Worm (Caenorhabditis elegans): Measurements from ENCODE around the gene F58B4.2.

DNA sequence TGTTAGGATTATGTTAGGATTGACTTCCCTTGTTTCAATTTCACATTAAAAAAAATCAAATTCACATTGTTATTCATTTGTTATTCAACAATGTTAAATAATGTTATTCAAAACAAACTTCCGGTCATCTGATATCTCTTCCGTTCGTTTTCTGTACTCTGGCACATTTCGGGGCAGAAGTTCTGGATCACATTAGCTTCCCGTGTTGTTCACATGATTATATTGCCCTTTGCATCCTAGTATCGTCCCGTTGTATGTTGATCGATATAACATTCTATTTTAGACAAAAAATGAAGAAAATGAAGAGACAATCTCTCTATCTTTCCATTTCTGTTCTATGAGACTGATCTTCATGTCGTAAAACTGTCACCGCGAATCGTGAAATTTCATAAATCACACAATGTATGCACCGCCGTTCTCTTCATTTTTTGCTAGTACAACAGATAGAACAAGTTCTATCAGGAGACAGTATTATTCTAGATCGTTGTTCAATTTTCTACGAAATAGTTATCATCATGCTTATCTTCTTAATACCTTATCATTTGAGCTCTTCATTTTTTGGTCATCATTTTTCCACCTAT, 21.8 kb upstream of the F58B4.2 start:
- no peak for TF ChIP-seq ama-1 (optimal IDR thresholded peaks at IDR 0.05)
- TF ChIP-seq nhr-67 (tag; optimal IDR thresholded peaks at IDR 0.05): no peak
- no peak for TF ChIP-seq nhr-76 (tag; optimal IDR thresholded peaks at IDR 0.05)
- no peak for TF ChIP-seq elt-3 (tag; optimal IDR thresholded peaks at IDR 0.05)
- TF ChIP-seq aly-2 (tag; optimal IDR thresholded peaks at IDR 0.05): no peak
